Worm (Caenorhabditis elegans): ENCODE results near the gene lgc-29.

The lgc-29 gene

DNA sequence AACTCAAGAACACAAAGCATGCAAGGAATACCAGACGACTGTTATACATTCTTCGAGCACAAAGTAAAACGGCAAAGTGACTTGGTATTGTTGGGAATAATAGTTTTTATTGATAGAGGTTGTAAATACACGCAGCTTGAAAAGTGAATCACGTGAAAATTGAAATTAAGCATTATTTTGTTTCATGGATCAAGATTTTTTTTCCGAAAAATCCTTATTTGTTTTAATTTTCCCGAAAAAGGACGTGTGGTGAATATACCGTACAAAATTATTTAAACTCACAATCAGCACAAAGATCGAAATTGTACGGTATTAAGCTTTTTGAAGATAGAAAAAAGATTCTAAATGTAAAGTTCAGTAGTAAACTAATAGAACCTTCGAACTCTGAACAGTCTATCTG, 28.9 kb upstream of the lgc-29 start, which contains the start of gene clc-18:
TSS of gene clc-18 (minus strand) at position 101 of the 400 bp plus-strand sequence.
- TF ChIP-seq ztf-11 (tag; optimal IDR thresholded peaks at IDR 0.05) (no peak), nhr-76 (tag; optimal IDR thresholded peaks at IDR 0.05) (no peak), lin-15B (tag; optimal IDR thresholded peaks at IDR 0.05) (no peak), egl-5 (tag; optimal IDR thresholded peaks at IDR 0.05) (no peak), nfya-1 (tag; optimal IDR thresholded peaks at IDR 0.05; ENCODE audit: insufficient read depth) (no peak), eor-1 (tag; optimal IDR thresholded peaks at IDR 0.05) (no peak), egl-27 (tag; optimal IDR thresholded peaks at IDR 0.05) (no peak), ceh-82 (tag; optimal IDR thresholded peaks at IDR 0.05) (no peak), nhr-43 (tag; optimal IDR thresholded peaks at IDR 0.05; ENCODE audit: poor library complexity, severe bottlenecking) (no peak)

- TF ChIP-seq mml-1 (tag; optimal IDR thresholded peaks at IDR 0.05) (no peak), aly-2 (tag; optimal IDR thresholded peaks at IDR 0.05) (no peak), egl-27 (tag; optimal IDR thresholded peaks at IDR 0.05) (no peak), ZK546.5 (tag; optimal IDR thresholded peaks at IDR 0.05) (no peak), ceh-82 (tag; optimal IDR thresholded peaks at IDR 0.05) (no peak)
These were observed 26.3 kb upstream of the lgc-29 start, which contains the start of gene srw-134 for ce11 chrV:4112516-4112915. srw-134 (minus strand) TSS chrV:4112616.

ce11 chrV:4114627-4115026, 24.2 kb upstream of the lgc-29 start, which contains the start of gene srw-133:
srw-133 (minus strand) TSS chrV:4114727.
- TF ChIP-seq lin-15B (tag; optimal IDR thresholded peaks at IDR 0.05) (no peak), mml-1 (tag; optimal IDR thresholded peaks at IDR 0.05) (no peak), nhr-77 (tag; optimal IDR thresholded peaks at IDR 0.05) (no peak), pqm-1 (tag; optimal IDR thresholded peaks at IDR 0.05) (no peak), nhr-76 (tag; optimal IDR thresholded peaks at IDR 0.05) (no peak), ZK546.5 (tag; optimal IDR thresholded peaks at IDR 0.05) (no peak), lin-39 (tag; optimal IDR thresholded peaks at IDR 0.05) (no peak), tbx-2 (tag; optimal IDR thresholded peaks at IDR 0.05) (no peak), R02D3.7 (tag; optimal IDR thresholded peaks at IDR 0.05) (no peak), pha-4 (tag; optimal IDR thresholded peaks at IDR 0.05) (no peak), eor-1 (tag; optimal IDR thresholded peaks at IDR 0.05) (no peak), unc-39 (tag; optimal IDR thresholded peaks at IDR 0.05) (no peak), ztf-4 (tag; optimal IDR thresholded peaks at IDR 0.05) (no peak), ceh-82 (tag; optimal IDR thresholded peaks at IDR 0.05) (no peak), nhr-237 (tag; optimal IDR thresholded peaks at IDR 0.05) (no peak), elt-1 (tag; optimal IDR thresholded peaks at IDR 0.05) (no peak), jun-1 (tag; optimal IDR thresholded peaks at IDR 0.05) (no peak), lsy-12 (tag; optimal IDR thresholded peaks at IDR 0.05) (no peak)

- no peak for TF ChIP-seq ama-1 (optimal IDR thresholded peaks at IDR 0.05)
- TF ChIP-seq mml-1 (tag; optimal IDR thresholded peaks at IDR 0.05): no peak
- TF ChIP-seq lin-39 (tag; optimal IDR thresholded peaks at IDR 0.05): no peak
- no peak for TF ChIP-seq nhr-12 (tag; optimal IDR thresholded peaks at IDR 0.05)
- no peak for TF ChIP-seq unc-39 (tag; optimal IDR thresholded peaks at IDR 0.05)
These were observed 22.7 kb upstream of the lgc-29 start, which contains the start of gene T05B4.8 for ce11 chrV:4116071-4116470. T05B4.8 (minus strand) TSS chrV:4116171.

- TF ChIP-seq daf-12 (tag; optimal IDR thresholded peaks at IDR 0.05) (no peak), ZK546.5 (tag; optimal IDR thresholded peaks at IDR 0.05) (no peak), ztf-11 (tag; optimal IDR thresholded peaks at IDR 0.05) (no peak), egl-27 (tag; optimal IDR thresholded peaks at IDR 0.05) (no peak), egl-5 (tag; optimal IDR thresholded peaks at IDR 0.05) (no peak), jun-1 (tag; optimal IDR thresholded peaks at IDR 0.05) (no peak), mdl-1 (tag; optimal IDR thresholded peaks at IDR 0.05) (no peak), zag-1 (tag; optimal IDR thresholded peaks at IDR 0.05) (no peak), tbx-2 (tag; optimal IDR thresholded peaks at IDR 0.05) (no peak), elt-3 (tag; optimal IDR thresholded peaks at IDR 0.05) (no peak), mml-1 (tag; optimal IDR thresholded peaks at IDR 0.05) (no peak), ceh-28 (tag; optimal IDR thresholded peaks at IDR 0.05) (no peak), ceh-82 (tag; optimal IDR thresholded peaks at IDR 0.05) (no peak), elt-1 (tag; optimal IDR thresholded peaks at IDR 0.05) (no peak), lsy-12 (tag; optimal IDR thresholded peaks at IDR 0.05) (no peak), fkh-10 (GFP tag; optimal IDR thresholded peaks at IDR 0.05) (no peak)
These were observed 20.5 kb upstream of the lgc-29 start, which contains the start of gene T05B4.9 for ce11 chrV:4118332-4118731. T05B4.9 (minus strand) TSS chrV:4118432.
